Worm (Caenorhabditis elegans): ENCODE data around the gene R02E4.2.

R02E4.2 gene

DNA sequence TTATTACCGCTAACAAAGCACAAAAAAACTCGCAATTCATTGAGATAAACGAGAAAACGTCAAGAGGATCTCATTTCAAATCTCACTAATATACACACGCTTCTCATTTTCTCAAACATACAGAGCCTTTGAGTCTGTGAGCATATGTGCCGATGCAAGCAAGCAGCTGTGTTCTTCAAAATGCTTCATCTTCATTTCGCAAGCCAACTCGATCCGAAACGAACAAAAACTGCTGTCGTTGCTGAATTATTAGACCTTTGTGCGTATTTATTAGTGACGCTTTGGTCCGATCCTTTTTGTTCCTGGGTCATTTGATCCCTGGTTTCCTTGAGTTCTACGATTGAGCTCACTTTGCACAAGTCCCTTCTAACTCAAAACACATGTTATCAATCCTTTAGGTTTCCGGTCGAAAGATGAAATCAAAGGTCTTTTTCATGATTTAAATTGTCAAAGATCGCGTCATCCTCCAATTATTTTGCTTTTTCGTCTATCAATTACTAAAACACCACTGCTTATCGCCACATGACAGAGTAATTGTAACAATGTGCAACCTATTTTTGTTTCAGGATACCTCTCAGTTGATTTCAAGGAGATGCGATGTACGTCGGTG is at the start of gene R02E4.2:
Gene R02E4.2 (plus strand): TSS at position 560 of the 610 bp plus-strand sequence.
- TF ChIP-seq ztf-29 (GFP tag; IDR thresholded peaks at IDR 0.05) (no peak), flt-1 (GFP tag; IDR thresholded peaks at IDR 0.05) (no peak), ref-1 (GFP tag; conservative IDR thresholded peaks at IDR 0.05) (no peak), T22C8.4 (GFP tag; IDR thresholded peaks at IDR 0.05) (no peak), ztf-23 (GFP tag; IDR thresholded peaks at IDR 0.05) (no peak), med-1 (GFP tag; optimal IDR thresholded peaks at IDR 0.05; ENCODE audit: insufficient read depth) (no peak), cog-1 (tag; optimal IDR thresholded peaks at IDR 0.05) (no peak), tab-1 (GFP tag; IDR thresholded peaks at IDR 0.05) (no peak), klf-2 (GFP tag; conservative IDR thresholded peaks at IDR 0.05) (no peak)

DNA sequence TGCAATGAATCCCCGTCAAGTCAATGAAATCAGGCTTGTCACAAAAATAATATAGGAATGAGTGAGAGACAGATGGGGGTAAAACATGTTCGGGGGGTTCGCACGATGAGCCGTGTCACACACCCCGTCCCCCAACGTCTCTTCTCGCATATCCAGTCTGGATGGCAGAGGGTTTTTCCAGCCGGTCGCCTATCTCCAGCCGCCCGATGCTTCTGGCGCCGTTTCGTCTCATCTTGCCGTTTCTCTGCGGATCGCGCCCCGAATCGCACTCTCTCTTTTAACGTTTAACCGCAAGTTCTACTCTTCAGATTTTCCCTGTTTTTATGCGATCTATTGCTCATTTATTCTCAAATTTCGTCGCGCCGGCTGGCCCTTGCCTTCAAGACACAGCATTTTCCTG is 45.3 kb upstream of the R02E4.2 start:
- TF ChIP-seq flt-1 (GFP tag; IDR thresholded peaks at IDR 0.05) (no peak), T22C8.4 (GFP tag; IDR thresholded peaks at IDR 0.05) (no peak), ref-1 (GFP tag; conservative IDR thresholded peaks at IDR 0.05) (no peak), ztf-23 (GFP tag; IDR thresholded peaks at IDR 0.05) (no peak), tab-1 (GFP tag; IDR thresholded peaks at IDR 0.05) (no peak), med-1 (GFP tag; optimal IDR thresholded peaks at IDR 0.05; ENCODE audit: insufficient read depth) (no peak), cog-1 (tag; optimal IDR thresholded peaks at IDR 0.05) (no peak)

DNA sequence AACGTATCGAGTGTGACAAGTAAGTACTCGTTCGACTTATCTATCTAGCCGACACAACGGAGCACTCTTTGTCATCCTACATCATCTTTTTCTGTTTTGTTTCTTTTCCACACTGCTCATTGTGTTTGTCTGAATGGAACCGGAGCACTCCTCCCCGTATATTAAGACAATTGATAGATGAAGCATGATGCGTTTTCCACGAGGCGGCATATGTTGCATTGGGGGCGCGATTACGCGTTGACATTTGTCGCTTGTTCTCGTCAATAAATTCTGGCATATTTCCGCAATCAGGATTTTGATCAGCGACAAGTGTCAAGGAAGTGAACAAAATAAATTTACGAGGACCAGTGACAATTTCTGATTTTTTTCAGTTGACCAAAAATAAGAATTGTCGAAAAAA is 39.1 kb upstream of the R02E4.2 start:
- no peak for TF ChIP-seq ref-1 (GFP tag; conservative IDR thresholded peaks at IDR 0.05)

DNA sequence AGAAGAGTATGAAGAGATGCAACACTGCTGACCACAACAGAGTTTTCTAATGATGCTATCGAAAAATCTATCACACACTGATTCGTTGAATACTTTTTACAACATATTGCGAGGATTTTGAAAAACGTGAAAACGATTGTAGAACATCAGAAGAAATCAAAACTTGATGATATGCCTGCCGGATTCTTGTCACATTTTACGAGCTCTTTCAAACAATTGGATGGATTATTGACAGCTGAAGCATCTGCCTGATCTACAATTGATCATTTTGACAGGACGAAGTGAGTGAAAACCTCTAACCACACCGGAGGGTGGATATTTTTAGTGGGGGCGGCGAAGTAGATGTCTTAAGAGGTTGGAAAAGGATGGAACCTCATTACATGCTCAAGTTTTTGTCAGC is 34.8 kb upstream of the R02E4.2 start:
- TF ChIP-seq cog-1 (tag; optimal IDR thresholded peaks at IDR 0.05), result no peak
- no peak for TF ChIP-seq T22C8.4 (GFP tag; IDR thresholded peaks at IDR 0.05)
- TF ChIP-seq tab-1 (GFP tag; IDR thresholded peaks at IDR 0.05), result no peak
- TF ChIP-seq ztf-29 (GFP tag; IDR thresholded peaks at IDR 0.05), result no peak
- no peak for TF ChIP-seq flt-1 (GFP tag; IDR thresholded peaks at IDR 0.05)
- no peak for TF ChIP-seq med-1 (GFP tag; optimal IDR thresholded peaks at IDR 0.05; ENCODE audit: insufficient read depth)
- TF ChIP-seq ztf-23 (GFP tag; IDR thresholded peaks at IDR 0.05), result no peak
- no peak for TF ChIP-seq ref-1 (GFP tag; conservative IDR thresholded peaks at IDR 0.05)
- no peak for TF ChIP-seq klf-2 (GFP tag; conservative IDR thresholded peaks at IDR 0.05)

DNA sequence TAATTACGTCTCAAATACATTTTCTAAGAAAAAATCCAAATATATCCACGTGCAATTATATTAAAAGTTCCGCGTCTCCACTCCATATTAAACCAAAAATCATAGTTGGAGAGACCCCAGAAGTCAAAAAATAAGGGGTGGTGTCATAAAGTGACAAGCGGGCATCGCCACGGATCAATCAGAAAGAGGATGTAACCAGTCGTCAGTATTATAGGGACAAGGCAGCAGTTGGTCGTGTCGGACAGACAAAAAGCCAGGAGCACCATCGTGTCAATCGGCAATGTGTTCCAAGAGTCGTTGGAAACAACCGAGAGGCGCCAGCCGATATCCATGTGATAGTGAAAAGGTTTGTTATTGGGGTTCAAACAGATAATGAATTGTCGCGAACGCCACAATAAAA is 31.3 kb upstream of the R02E4.2 start:
- TF ChIP-seq T22C8.4 (GFP tag; IDR thresholded peaks at IDR 0.05) (no peak), cog-1 (tag; optimal IDR thresholded peaks at IDR 0.05) (no peak), flt-1 (GFP tag; IDR thresholded peaks at IDR 0.05) (no peak)

DNA sequence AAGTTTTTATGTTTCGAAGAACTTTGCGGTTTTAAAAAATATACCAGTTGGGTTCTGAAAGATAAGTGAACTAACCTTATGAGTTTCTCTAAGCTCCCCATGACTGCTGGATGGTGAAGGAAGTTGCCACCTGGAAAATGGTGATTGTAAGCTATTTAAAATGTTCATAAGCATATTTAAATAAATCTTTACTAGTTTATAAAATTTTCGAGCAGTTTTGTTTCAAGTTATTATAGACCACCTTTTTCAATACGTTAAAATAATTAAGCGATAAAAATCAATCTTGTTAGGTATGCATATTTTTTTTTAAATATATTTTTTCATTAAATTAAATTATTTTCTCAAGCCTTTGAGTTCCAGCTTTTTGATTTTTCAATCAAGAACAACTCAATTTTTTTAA is 28.0 kb upstream of the R02E4.2 start, which contains the start of gene T06F4.1:
Gene T06F4.1 (minus strand): TSS at position 101 of the 400 bp plus-strand sequence.
- TF ChIP-seq med-1 (GFP tag; optimal IDR thresholded peaks at IDR 0.05; ENCODE audit: insufficient read depth) (no peak), ztf-29 (GFP tag; IDR thresholded peaks at IDR 0.05) (no peak), klf-2 (GFP tag; conservative IDR thresholded peaks at IDR 0.05) (no peak)

DNA sequence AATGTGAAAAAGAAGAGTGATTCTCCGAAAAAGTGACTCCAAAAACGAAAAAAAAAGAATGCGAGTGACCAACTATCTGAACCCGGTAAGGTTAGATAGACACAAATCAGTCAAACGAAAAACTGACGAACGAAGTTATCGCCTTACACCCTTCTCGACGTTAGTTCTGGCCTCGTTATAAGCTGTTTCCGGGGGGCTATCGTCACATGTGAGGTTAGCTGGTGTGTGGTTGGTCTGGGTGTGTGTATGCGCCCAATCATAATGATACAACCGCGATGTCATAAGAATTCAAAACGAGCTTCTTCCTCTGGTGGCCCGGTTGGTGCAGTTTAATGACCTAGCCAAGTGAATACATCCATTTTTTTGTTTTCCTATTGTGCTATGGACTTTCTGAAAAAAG is 21.8 kb upstream of the R02E4.2 start:
- TF ChIP-seq tab-1 (GFP tag; IDR thresholded peaks at IDR 0.05) (no peak), ztf-29 (GFP tag; IDR thresholded peaks at IDR 0.05) (no peak), ref-1 (GFP tag; conservative IDR thresholded peaks at IDR 0.05) (no peak), T22C8.4 (GFP tag; IDR thresholded peaks at IDR 0.05) (no peak), flt-1 (GFP tag; IDR thresholded peaks at IDR 0.05) (no peak), ztf-23 (GFP tag; IDR thresholded peaks at IDR 0.05) (no peak), klf-2 (GFP tag; conservative IDR thresholded peaks at IDR 0.05) (no peak), cog-1 (tag; optimal IDR thresholded peaks at IDR 0.05) (no peak), med-1 (GFP tag; optimal IDR thresholded peaks at IDR 0.05; ENCODE audit: insufficient read depth) (no peak)

DNA sequence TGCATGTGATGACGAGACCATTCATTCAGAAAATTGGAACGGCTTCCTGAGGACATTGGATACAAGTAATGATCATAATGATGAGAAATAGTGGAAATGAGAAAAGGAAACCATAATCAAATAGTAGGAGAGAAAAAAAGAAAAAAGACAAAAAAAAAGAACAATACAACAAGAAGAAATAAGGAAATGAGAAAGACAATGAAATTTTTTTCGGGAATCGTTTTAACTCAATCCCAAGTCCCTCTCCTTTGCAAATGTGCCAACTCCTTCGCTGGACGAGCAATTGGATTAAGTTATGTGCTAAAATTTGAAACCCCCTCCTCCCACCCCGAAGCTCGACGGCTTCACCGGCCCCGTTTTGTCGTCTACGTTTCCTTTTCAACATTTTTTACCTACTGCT is 18.3 kb upstream of the R02E4.2 start:
- TF ChIP-seq med-1 (GFP tag; optimal IDR thresholded peaks at IDR 0.05; ENCODE audit: insufficient read depth), result no peak
- TF ChIP-seq T22C8.4 (GFP tag; IDR thresholded peaks at IDR 0.05), result no peak
- no peak for TF ChIP-seq flt-1 (GFP tag; IDR thresholded peaks at IDR 0.05)
- no peak for TF ChIP-seq tab-1 (GFP tag; IDR thresholded peaks at IDR 0.05)

DNA sequence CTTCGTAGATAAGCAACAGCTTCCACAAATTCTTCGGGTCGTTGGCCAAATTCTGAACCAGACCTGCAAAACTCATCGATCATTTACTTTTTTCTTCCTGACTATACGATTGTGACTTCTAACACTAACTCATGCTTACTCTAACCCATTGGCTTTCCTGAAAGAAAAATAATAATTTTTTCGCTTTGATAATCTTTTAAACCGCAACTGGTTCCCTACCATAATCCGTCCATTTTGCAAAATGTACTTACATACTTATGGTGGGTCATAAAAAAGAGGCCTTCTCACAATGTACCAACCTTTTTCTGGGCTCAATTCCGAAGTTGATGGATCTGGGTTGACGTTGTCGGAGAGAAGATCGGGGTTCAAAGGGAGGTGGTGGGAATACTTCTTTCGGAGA is 12.3 kb upstream of the R02E4.2 start:
- TF ChIP-seq med-1 (GFP tag; optimal IDR thresholded peaks at IDR 0.05; ENCODE audit: insufficient read depth) (no peak), T22C8.4 (GFP tag; IDR thresholded peaks at IDR 0.05) (no peak), klf-2 (GFP tag; conservative IDR thresholded peaks at IDR 0.05) (no peak), tab-1 (GFP tag; IDR thresholded peaks at IDR 0.05) (no peak), ztf-23 (GFP tag; IDR thresholded peaks at IDR 0.05) (no peak), flt-1 (GFP tag; IDR thresholded peaks at IDR 0.05) (no peak)

DNA sequence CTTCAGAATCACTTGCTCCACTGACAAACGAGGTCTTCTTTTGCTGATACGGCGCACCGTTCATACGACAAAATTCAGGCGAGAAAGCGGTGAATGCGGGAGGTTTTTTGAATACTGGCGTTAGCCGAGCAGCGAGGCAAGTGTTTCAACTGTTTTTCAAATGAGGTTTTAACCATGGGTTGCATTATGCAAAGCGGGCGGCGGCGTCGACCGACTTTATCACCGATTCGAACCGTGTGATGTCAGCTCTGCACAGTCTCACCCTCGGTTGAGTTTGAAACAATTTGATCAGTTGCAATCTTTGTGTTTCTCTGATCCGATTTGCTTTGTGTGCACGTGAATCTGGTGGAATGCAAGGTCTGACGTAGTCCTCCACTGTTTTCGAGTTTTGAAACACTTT is 6.8 kb upstream of the R02E4.2 start, which contains the start of gene clh-4:
Gene clh-4 (minus strand): TSS at position 101 of the 400 bp plus-strand sequence.
- TF ChIP-seq tab-1 (GFP tag; IDR thresholded peaks at IDR 0.05) (no peak), T22C8.4 (GFP tag; IDR thresholded peaks at IDR 0.05) (no peak), flt-1 (GFP tag; IDR thresholded peaks at IDR 0.05) (no peak), med-1 (GFP tag; optimal IDR thresholded peaks at IDR 0.05; ENCODE audit: insufficient read depth) (no peak), cog-1 (tag; optimal IDR thresholded peaks at IDR 0.05) (no peak), ztf-29 (GFP tag; IDR thresholded peaks at IDR 0.05) (no peak), klf-2 (GFP tag; conservative IDR thresholded peaks at IDR 0.05) (no peak), ref-1 (GFP tag; conservative IDR thresholded peaks at IDR 0.05) (no peak), ztf-23 (GFP tag; IDR thresholded peaks at IDR 0.05) (no peak)

DNA sequence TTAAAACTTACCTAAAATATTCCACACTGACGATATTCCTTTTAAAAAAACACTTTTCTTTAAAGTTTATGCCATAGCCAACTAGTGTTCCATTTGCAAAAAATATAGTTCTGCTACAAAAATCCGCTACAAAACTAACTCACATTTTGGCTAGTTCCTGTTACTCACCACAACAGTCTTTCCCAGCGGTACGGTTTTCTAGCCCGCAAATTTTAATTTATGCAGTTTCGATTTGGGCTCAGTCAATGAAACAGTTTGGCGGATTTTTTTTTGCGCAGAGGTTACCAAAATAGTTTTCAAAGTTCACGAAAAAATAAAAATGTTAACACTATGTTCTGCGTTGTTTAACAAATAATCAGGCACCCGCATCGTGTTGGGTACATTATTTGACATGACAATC is 6.0 kb upstream of the R02E4.2 start:
- TF ChIP-seq ref-1 (GFP tag; conservative IDR thresholded peaks at IDR 0.05), result no peak
- no peak for TF ChIP-seq med-1 (GFP tag; optimal IDR thresholded peaks at IDR 0.05; ENCODE audit: insufficient read depth)
- no peak for TF ChIP-seq ztf-23 (GFP tag; IDR thresholded peaks at IDR 0.05)
- TF ChIP-seq T22C8.4 (GFP tag; IDR thresholded peaks at IDR 0.05), result no peak
- no peak for TF ChIP-seq flt-1 (GFP tag; IDR thresholded peaks at IDR 0.05)
- TF ChIP-seq tab-1 (GFP tag; IDR thresholded peaks at IDR 0.05), result no peak
- no peak for TF ChIP-seq cog-1 (tag; optimal IDR thresholded peaks at IDR 0.05)
- no peak for TF ChIP-seq klf-2 (GFP tag; conservative IDR thresholded peaks at IDR 0.05)
- TF ChIP-seq ztf-29 (GFP tag; IDR thresholded peaks at IDR 0.05), result no peak
